Fruit fly (Drosophila melanogaster): ENCODE results near the gene ND-ACP.

The ND-ACP gene

dm6 chr3L:1352065-1352464 lies 22.3 kb downstream of the ND-ACP start (continued):
- peak; percentile 96 for TF ChIP-seq kni (GFP tag; optimal IDR thresholded peaks at IDR 0.05)
- TF ChIP-seq pho (GFP tag; optimal IDR thresholded peaks at IDR 0.05) = peak; percentile 37
- TF ChIP-seq CG11456 (GFP tag; IDR thresholded peaks at IDR 0.05) = peak; percentile 43; the same call in 1 of the 3 replicates
- no peak for TF ChIP-seq schlank (tag; optimal IDR thresholded peaks at IDR 0.05)
- TF ChIP-seq H15 (GFP tag; IDR thresholded peaks at IDR 0.05) = no peak; the same call in 2 of the 3 replicates
- TF ChIP-seq otp (GFP tag; IDR thresholded peaks at IDR 0.05) = 0 out of 3 replicates have a peak, but pooled peaks have one; percentile 17
- peak; percentile 77 for TF ChIP-seq odd (GFP tag; optimal IDR thresholded peaks at IDR 0.05)
- TF ChIP-seq CG30020 (tag; optimal IDR thresholded peaks at IDR 0.05) = peak; percentile 5
- TF ChIP-seq CG8089 (GFP tag; optimal IDR thresholded peaks at IDR 0.05) = no peak
- peak; percentile 70 for TF ChIP-seq CG7963 (GFP tag; IDR thresholded peaks at IDR 0.05; ENCODE audit: partially characterized antibody)
- TF ChIP-seq CG18764 (GFP tag; optimal IDR thresholded peaks at IDR 0.05) = no peak
- TF ChIP-seq hb (GFP tag; IDR thresholded peaks at IDR 0.05; ENCODE audit: partially characterized antibody) = peak; percentile 66; the same call in 2 of the 3 replicates
- TF ChIP-seq gce (GFP tag; IDR thresholded peaks at IDR 0.05) = no peak
- no peak for TF ChIP-seq lbe (GFP tag; optimal IDR thresholded peaks at IDR 0.05)
- peak; percentile 40 for TF ChIP-seq CG15269 (tag; optimal IDR thresholded peaks at IDR 0.05)
- peak; percentile 89 for TF ChIP-seq Bgb (GFP tag; IDR thresholded peaks at IDR 0.05; ENCODE audit: partially characterized antibody)
- peak; percentile 44 for TF ChIP-seq CG30403 (GFP tag; optimal IDR thresholded peaks at IDR 0.05)
- no peak for TF ChIP-seq CG31365 (tag; optimal IDR thresholded peaks at IDR 0.05)
- TF ChIP-seq HLH4C (GFP tag; IDR thresholded peaks at IDR 0.05; ENCODE audit: partially characterized antibody) = peak; percentile 77
- no peak for TF ChIP-seq eyg (GFP tag; optimal IDR thresholded peaks at IDR 0.05)
- TF ChIP-seq chm (GFP tag; IDR thresholded peaks at IDR 0.05) = 0 out of 2 replicates have a peak, but pooled peaks have one; percentile 44
- TF ChIP-seq Hr51 (GFP tag; optimal IDR thresholded peaks at IDR 0.05) = peak; percentile 30 to 38
- TF ChIP-seq tgo (GFP tag; IDR thresholded peaks at IDR 0.05) = no peak
- TF ChIP-seq Doc3 (GFP tag; IDR thresholded peaks at IDR 0.05; ENCODE audit: partially characterized antibody) = peak; percentile 98
- TF ChIP-seq CG3847 (GFP tag; IDR thresholded peaks at IDR 0.05) = no peak
- TF ChIP-seq CG1832 (GFP tag; optimal IDR thresholded peaks at IDR 0.05) = no peak
- TF ChIP-seq CG9437 (GFP tag; optimal IDR thresholded peaks at IDR 0.05) = no peak
- TF ChIP-seq CG16863 (GFP tag; optimal IDR thresholded peaks at IDR 0.05) = peak; percentile 15
- TF ChIP-seq bsh (GFP tag; optimal IDR thresholded peaks at IDR 0.05) = peak in 1 of 2 experiments; percentile 18
- TF ChIP-seq az2 (GFP tag; optimal IDR thresholded peaks at IDR 0.05) = peak; percentile 41
- TF ChIP-seq CG17359 (tag; optimal IDR thresholded peaks at IDR 0.05) = peak; percentile 27
- TF ChIP-seq CG12744 (GFP tag; optimal IDR thresholded peaks at IDR 0.05) = peak; percentile 48
- TF ChIP-seq CG2199 (GFP tag; IDR thresholded peaks at IDR 0.05) = no peak
- peak; percentile 51 for TF ChIP-seq Rfx (GFP tag; IDR thresholded peaks at IDR 0.05)
- peak; percentile 3 to 30 for TF ChIP-seq chif (GFP tag; optimal IDR thresholded peaks at IDR 0.05)
- peak; percentile 89 for TF ChIP-seq amos (GFP tag; IDR thresholded peaks at IDR 0.05; ENCODE audit: partially characterized antibody)
- no peak for TF ChIP-seq Nf-YA (GFP tag; IDR thresholded peaks at IDR 0.05)
- peak; percentile 67 for TF ChIP-seq CG17912 (GFP tag; optimal IDR thresholded peaks at IDR 0.05)
- TF ChIP-seq Mrtf (GFP tag; IDR thresholded peaks at IDR 0.05) = no peak
- TF ChIP-seq Lhr (GFP tag; optimal IDR thresholded peaks at IDR 0.05) = peak; percentile 71
- TF ChIP-seq Fer2 (tag; optimal IDR thresholded peaks at IDR 0.05) = peak; percentile 2
- TF ChIP-seq abd-A (tag; optimal IDR thresholded peaks at IDR 0.05) = peak; percentile 82
- peak; percentile 6 for TF ChIP-seq CG7745 (tag; optimal IDR thresholded peaks at IDR 0.05)
- peak; percentile 90 for TF ChIP-seq pros (GFP tag; optimal IDR thresholded peaks at IDR 0.05)
- TF ChIP-seq pan (optimal IDR thresholded peaks at IDR 0.05) = no peak
- peak in 1 of 2 experiments; percentile 52 for TF ChIP-seq pan (GFP tag; optimal IDR thresholded peaks at IDR 0.05 in 1 of 2, IDR thresholded peaks at IDR 0.05 in 1 of 2)
- no peak for TF ChIP-seq Poxn (GFP tag; IDR thresholded peaks at IDR 0.05)
- peak; percentile 39; the same call in 1 of the 2 replicates for TF ChIP-seq MBD-R2 (GFP tag; IDR thresholded peaks at IDR 0.05)
- peak; percentile 5 for TF ChIP-seq B-H2 (GFP tag; optimal IDR thresholded peaks at IDR 0.05)
- TF ChIP-seq mld (GFP tag; IDR thresholded peaks at IDR 0.05; ENCODE audit: partially characterized antibody) = peak; percentile 68; the same call in 1 of the 3 replicates
